Worm (Caenorhabditis elegans): ENCODE data around the gene upp-1.

The upp-1 gene

DNA sequence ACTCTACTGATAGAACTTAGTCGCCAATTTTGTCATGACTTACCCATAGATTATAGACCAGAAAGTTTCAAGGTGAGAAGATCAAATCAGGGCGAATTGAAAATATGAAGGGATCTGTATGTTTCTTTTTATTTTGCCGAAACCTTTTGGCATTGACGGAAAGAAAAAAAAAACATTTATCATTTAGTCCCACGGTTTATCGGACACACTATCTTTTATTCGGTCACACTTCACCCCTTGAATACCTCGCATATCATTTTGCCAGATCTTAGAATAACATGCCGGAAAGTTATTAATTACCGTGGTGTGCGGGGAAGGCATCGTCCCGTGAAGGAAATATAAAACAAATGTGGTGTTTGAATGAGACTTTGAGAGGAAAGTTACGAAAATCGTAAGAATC lies 2.2 kb upstream of the upp-1 start:
- no peak for TF ChIP-seq nhr-76 (tag; optimal IDR thresholded peaks at IDR 0.05)
- no peak for TF ChIP-seq nhr-23 (tag; optimal IDR thresholded peaks at IDR 0.05)
- TF ChIP-seq sea-2 (GFP tag; optimal IDR thresholded peaks at IDR 0.05) = no peak
- peak; percentile 28 for TF ChIP-seq nhr-25 (tag; optimal IDR thresholded peaks at IDR 0.05)
- no peak for TF ChIP-seq mdl-1 (tag; optimal IDR thresholded peaks at IDR 0.05)
- TF ChIP-seq skn-1 (tag; optimal IDR thresholded peaks at IDR 0.05) = no peak
- TF ChIP-seq nhr-67 (tag; optimal IDR thresholded peaks at IDR 0.05) = no peak
- TF ChIP-seq jun-1 (tag; optimal IDR thresholded peaks at IDR 0.05) = no peak
- TF ChIP-seq fkh-2 (tag; optimal IDR thresholded peaks at IDR 0.05) = no peak
- TF ChIP-seq elt-1 (tag; optimal IDR thresholded peaks at IDR 0.05) = peak; percentile 89
- TF ChIP-seq R02D3.7 (tag; optimal IDR thresholded peaks at IDR 0.05) = no peak
- TF ChIP-seq pha-4 (tag; optimal IDR thresholded peaks at IDR 0.05) = no peak
- TF ChIP-seq ztf-11 (tag; optimal IDR thresholded peaks at IDR 0.05) = no peak
- TF ChIP-seq fkh-10 (GFP tag; optimal IDR thresholded peaks at IDR 0.05) = no peak

DNA sequence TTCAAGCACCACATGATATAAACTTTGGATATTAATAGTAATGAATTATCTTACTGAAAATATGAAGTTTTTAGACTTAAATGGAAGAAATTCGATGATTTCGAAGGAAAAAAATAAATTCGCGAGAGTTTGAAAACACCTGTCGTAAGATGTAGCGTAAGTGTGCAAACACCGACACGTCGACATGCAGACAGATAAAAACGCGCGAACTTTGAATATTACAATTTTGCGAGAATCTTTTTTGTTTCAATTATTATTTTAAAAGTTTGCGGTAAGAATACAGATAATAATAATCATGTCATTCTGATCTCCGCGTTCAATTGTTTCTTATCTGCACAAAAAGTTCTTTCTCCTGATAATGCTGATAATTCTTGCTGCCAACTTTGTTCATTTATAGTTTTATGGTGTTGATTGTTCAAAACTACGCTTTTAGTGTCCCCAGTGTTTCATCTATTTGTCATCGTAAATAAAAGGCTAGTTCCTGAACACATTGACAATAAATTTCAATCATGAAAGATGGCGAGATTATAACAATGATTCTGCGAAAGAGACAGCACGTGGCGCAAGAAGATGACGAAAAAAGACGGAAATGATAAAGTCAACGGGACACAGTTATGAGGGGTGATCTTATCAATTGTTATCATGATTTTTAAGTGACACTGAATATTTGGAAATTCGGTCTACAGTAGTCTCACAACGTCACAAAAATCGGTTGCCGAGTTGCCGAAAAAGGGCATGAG lies 1.2 kb upstream of the upp-1 start:
- TF ChIP-seq nhr-43 (tag; optimal IDR thresholded peaks at IDR 0.05; ENCODE audit: poor library complexity, severe bottlenecking) = peak; percentile 57
- TF ChIP-seq nhr-25 (tag; optimal IDR thresholded peaks at IDR 0.05) = peak; percentile 35
- TF ChIP-seq snpc-4 (tag; optimal IDR thresholded peaks at IDR 0.05) = no peak
- TF ChIP-seq aly-2 (tag; optimal IDR thresholded peaks at IDR 0.05) = no peak
- TF ChIP-seq elt-3 (tag; optimal IDR thresholded peaks at IDR 0.05) = peak in 1 of 3 experiments; percentile 92
- TF ChIP-seq pqm-1 (tag; optimal IDR thresholded peaks at IDR 0.05) = peak; percentile 83
- TF ChIP-seq skn-1 (tag; optimal IDR thresholded peaks at IDR 0.05) = peak; percentile 77
- TF ChIP-seq zag-1 (tag; optimal IDR thresholded peaks at IDR 0.05) = no peak
- no peak for TF ChIP-seq eor-1 (tag; optimal IDR thresholded peaks at IDR 0.05)
- TF ChIP-seq mdl-1 (tag; optimal IDR thresholded peaks at IDR 0.05) = peak; percentile 34
- peak; percentile 28 for TF ChIP-seq nhr-23 (tag; optimal IDR thresholded peaks at IDR 0.05)
- TF ChIP-seq egl-5 (tag; optimal IDR thresholded peaks at IDR 0.05) = no peak
- TF ChIP-seq fkh-10 (GFP tag; optimal IDR thresholded peaks at IDR 0.05) = no peak
- peak; percentile 99 for TF ChIP-seq elt-2 (tag; optimal IDR thresholded peaks at IDR 0.05)

- TF ChIP-seq daf-12 (tag; optimal IDR thresholded peaks at IDR 0.05) (no peak), hmg-11 (tag; optimal IDR thresholded peaks at IDR 0.05) (no peak), nhr-43 (tag; optimal IDR thresholded peaks at IDR 0.05; ENCODE audit: poor library complexity, severe bottlenecking) (peak; percentile 66), nhr-23 (tag; optimal IDR thresholded peaks at IDR 0.05) (peak; percentile 2), mdl-1 (tag; optimal IDR thresholded peaks at IDR 0.05) (peak; percentile 45), nhr-25 (tag; optimal IDR thresholded peaks at IDR 0.05) (peak; percentile 13), pqm-1 (tag; optimal IDR thresholded peaks at IDR 0.05) (peak; percentile 27), elt-2 (tag; optimal IDR thresholded peaks at IDR 0.05) (peak; percentile 23), fkh-10 (GFP tag; optimal IDR thresholded peaks at IDR 0.05) (no peak), egl-27 (tag; optimal IDR thresholded peaks at IDR 0.05) (no peak)
Observed at ce11 chrIII:7642015-7642414, 886 bp downstream of the upp-1 start.

- TF ChIP-seq mml-1 (tag; optimal IDR thresholded peaks at IDR 0.05) (no peak), nhr-12 (tag; optimal IDR thresholded peaks at IDR 0.05) (no peak), sea-2 (GFP tag; optimal IDR thresholded peaks at IDR 0.05) (no peak), nhr-23 (tag; optimal IDR thresholded peaks at IDR 0.05) (no peak), ama-1 (optimal IDR thresholded peaks at IDR 0.05) (no peak), zag-1 (tag; optimal IDR thresholded peaks at IDR 0.05) (no peak), unc-62 (GFP tag; optimal IDR thresholded peaks at IDR 0.05) (no peak), nfya-1 (tag; optimal IDR thresholded peaks at IDR 0.05; ENCODE audit: insufficient read depth) (no peak), nhr-25 (tag; optimal IDR thresholded peaks at IDR 0.05) (no peak), mdl-1 (tag; optimal IDR thresholded peaks at IDR 0.05) (no peak), egl-27 (tag; optimal IDR thresholded peaks at IDR 0.05) (no peak), pqm-1 (tag; optimal IDR thresholded peaks at IDR 0.05) (no peak), tbx-2 (tag; optimal IDR thresholded peaks at IDR 0.05) (no peak), lin-39 (tag; optimal IDR thresholded peaks at IDR 0.05) (no peak), jun-1 (tag; optimal IDR thresholded peaks at IDR 0.05) (no peak), nhr-28 (tag; optimal IDR thresholded peaks at IDR 0.05) (no peak), lin-15B (tag; optimal IDR thresholded peaks at IDR 0.05) (no peak), elt-2 (tag; optimal IDR thresholded peaks at IDR 0.05) (no peak), nhr-76 (tag; optimal IDR thresholded peaks at IDR 0.05) (no peak)
Observed at ce11 chrIII:7641337-7641736, 1.6 kb downstream of the upp-1 start.
